Worm (Caenorhabditis elegans) whole organism, L1 larva: ENCODE measurements around the gene str-238.

Experiments used
- C34B4.2 ChIP-seq: sonication (generic microtip); optimal IDR thresholded peaks from 2 replicates; lab custom pipeline; 2017; ENCODE audit warnings: mild to moderate bottlenecking, missing genetic modification characterization, missing compliant biosample characterization
- alr-1 ChIP-seq: fragments of 200-800 bp; sonication (Bioruptor generic); optimal IDR thresholded peaks from 2 replicates; lab custom pipeline; 2018; ENCODE audit warnings: borderline replicate concordance, mild to moderate bottlenecking, missing genetic modification characterization, missing compliant biosample characterization
- ama-1 ChIP-seq: fragments of 150-350 bp; optimal IDR thresholded peaks from 2 replicates; lab custom pipeline; 2014
- blmp-1 ChIP-seq: fragments of 150-350 bp; optimal IDR thresholded peaks from 2 replicates; lab custom pipeline; 2014; ENCODE audit warnings: missing biosample characterization, missing genetic modification characterization
- ceh-82 ChIP-seq, 3 experiments: fragments of 150-350 bp in 1 of 3; sonication (generic microtip) in 2 of 3; optimal IDR thresholded peaks; 2 replicates each; lab custom pipeline; 2014 to 2017; ENCODE audit warnings: missing biosample characterization in 3 of 3, missing genetic modification characterization in 3 of 3
- ces-1 ChIP-seq: fragments of 150-350 bp; optimal IDR thresholded peaks from 2 replicates; lab custom pipeline; 2014; ENCODE audit warnings: missing biosample characterization, missing genetic modification reagents, missing genetic modification characterization
- dsc-1 ChIP-seq: sonication (generic microtip); optimal IDR thresholded peaks from 2 replicates; lab custom pipeline; 2016; ENCODE audit warnings: mild to moderate bottlenecking, missing genetic modification characterization, missing compliant biosample characterization
- efl-3 ChIP-seq: fragments of 200-800 bp; sonication (Bioruptor generic); optimal IDR thresholded peaks from 2 replicates; lab custom pipeline; 2018; ENCODE audit warnings: mild to moderate bottlenecking, missing genetic modification characterization, missing compliant biosample characterization
- fkh-8 ChIP-seq: sonication (generic microtip); optimal IDR thresholded peaks from 2 replicates; lab custom pipeline; 2016; ENCODE audit warnings: mild to moderate bottlenecking, missing genetic modification characterization, missing compliant biosample characterization
- grh-1 ChIP-seq: fragments of 200-800 bp; sonication (Bioruptor generic); IDR thresholded peaks from 2 replicates; pipeline ENCODE4 v1.3.6; 2022; ENCODE audit warnings: missing genetic modification reagents, missing genetic modification characterization, missing compliant biosample characterization
- hlh-17 ChIP-seq: fragments of 200-800 bp; sonication (Bioruptor generic); optimal IDR thresholded peaks from 2 replicates; lab custom pipeline; 2018; ENCODE audit warnings: missing genetic modification characterization, mild to moderate bottlenecking, missing compliant biosample characterization, moderate library complexity, borderline replicate concordance
- lin-13 ChIP-seq: fragments of 150-350 bp; optimal IDR thresholded peaks from 2 replicates; lab custom pipeline; 2014; ENCODE audit warnings: missing biosample characterization, missing genetic modification reagents, missing genetic modification characterization
- lin-14 ChIP-seq: fragments of 200-800 bp; sonication (Bioruptor generic); optimal IDR thresholded peaks from 2 replicates; lab custom pipeline; 2018; ENCODE audit warnings: mild to moderate bottlenecking, missing genetic modification characterization, moderate library complexity, missing compliant biosample characterization
- lin-15B ChIP-seq: fragments of 150-350 bp; sonication (generic microtip); optimal IDR thresholded peaks from 3 replicates; lab custom pipeline; 2014; ENCODE audit warnings: missing biosample characterization, missing genetic modification characterization
- lir-3 ChIP-seq: sonication (generic microtip); optimal IDR thresholded peaks from 2 replicates; lab custom pipeline; 2016; ENCODE audit warnings: mild to moderate bottlenecking, missing genetic modification characterization, moderate library complexity, missing compliant biosample characterization; ENCODE audit not compliant: poor library complexity
- mdl-1 ChIP-seq, 2 experiments: fragments of 150-350 bp; optimal IDR thresholded peaks; 2 replicates each; lab custom pipeline; 2014 to 2017; ENCODE audit warnings: missing biosample characterization in 2 of 2, missing genetic modification characterization in 2 of 2, inconsistent platforms in 1 of 2
- mep-1 ChIP-seq: fragments of 150-350 bp; optimal IDR thresholded peaks from 2 replicates; lab custom pipeline; 2014; ENCODE audit warnings: missing biosample characterization, missing genetic modification characterization
- nhr-11 ChIP-seq: fragments of 150-350 bp; optimal IDR thresholded peaks from 2 replicates; lab custom pipeline; 2014; ENCODE audit warnings: missing biosample characterization, missing genetic modification characterization
- nhr-12 ChIP-seq: sonication (generic microtip); optimal IDR thresholded peaks from 2 replicates; lab custom pipeline; 2017; ENCODE audit warnings: missing biosample characterization, missing genetic modification characterization
- nhr-20 ChIP-seq: sonication (generic microtip); optimal IDR thresholded peaks from 2 replicates; lab custom pipeline; 2016; ENCODE audit warnings: mild to moderate bottlenecking, missing genetic modification characterization, missing compliant biosample characterization
- nhr-28 ChIP-seq: fragments of 150-350 bp; optimal IDR thresholded peaks from 2 replicates; lab custom pipeline; 2014; ENCODE audit warnings: missing biosample characterization, missing genetic modification characterization
- nhr-76 ChIP-seq: sonication (generic microtip); optimal IDR thresholded peaks from 2 replicates; lab custom pipeline; 2017; ENCODE audit warnings: missing biosample characterization, missing genetic modification characterization
- nhr-77 ChIP-seq: fragments of 150-350 bp; optimal IDR thresholded peaks from 2 replicates; lab custom pipeline; 2014; ENCODE audit warnings: missing biosample characterization, missing genetic modification characterization
- nhr-85 ChIP-seq: sonication (generic microtip); peaks from one replicate; lab custom pipeline; 2016; ENCODE audit warnings: missing genetic modification characterization, inconsistent platforms, missing compliant biosample characterization
- pag-3 ChIP-seq: sonication (generic microtip); optimal IDR thresholded peaks from 2 replicates; lab custom pipeline; 2017; ENCODE audit warnings: missing genetic modification characterization, mild to moderate bottlenecking, missing compliant biosample characterization, antibody characterized with exemption, borderline replicate concordance; ENCODE audit not compliant: insufficient read depth
- pax-3 ChIP-seq: fragments of 200-800 bp; sonication (Bioruptor generic); optimal IDR thresholded peaks from 2 replicates; lab custom pipeline; 2018; ENCODE audit warnings: mild to moderate bottlenecking, missing genetic modification characterization, moderate library complexity, missing compliant biosample characterization
- sptf-1 ChIP-seq: fragments of 150-350 bp; optimal IDR thresholded peaks from 2 replicates; lab custom pipeline; 2014; ENCODE audit warnings: missing biosample characterization, missing genetic modification characterization
- sup-37 ChIP-seq: fragments of 200-800 bp; sonication (Bioruptor generic); optimal IDR thresholded peaks from 2 replicates; lab custom pipeline; 2018; ENCODE audit warnings: mild to moderate bottlenecking, missing genetic modification characterization, missing compliant biosample characterization
- swsn-7 ChIP-seq: sonication (generic microtip); optimal IDR thresholded peaks from 2 replicates; lab custom pipeline; 2016; ENCODE audit warnings: missing genetic modification characterization, missing compliant biosample characterization
- tbx-2 ChIP-seq: sonication (generic microtip); optimal IDR thresholded peaks from 2 replicates; lab custom pipeline; 2016; ENCODE audit warnings: missing genetic modification characterization, missing compliant biosample characterization
- xbp-1 ChIP-seq: sonication (generic microtip); optimal IDR thresholded peaks from 2 replicates; lab custom pipeline; 2016; ENCODE audit warnings: missing genetic modification characterization, missing compliant biosample characterization
- zag-1 ChIP-seq: fragments of 150-350 bp; optimal IDR thresholded peaks from 2 replicates; lab custom pipeline; 2014; ENCODE audit warnings: missing biosample characterization, missing genetic modification characterization
- zip-4 ChIP-seq: fragments of 200-800 bp; sonication (Bioruptor generic); optimal IDR thresholded peaks from 2 replicates; lab custom pipeline; 2018; ENCODE audit warnings: mild to moderate bottlenecking, missing genetic modification characterization, moderate library complexity, missing compliant biosample characterization
- ztf-4 ChIP-seq: fragments of 150-350 bp; optimal IDR thresholded peaks from 2 replicates; lab custom pipeline; 2014; ENCODE audit warnings: missing biosample characterization, missing genetic modification characterization

The str-238 gene

DNA sequence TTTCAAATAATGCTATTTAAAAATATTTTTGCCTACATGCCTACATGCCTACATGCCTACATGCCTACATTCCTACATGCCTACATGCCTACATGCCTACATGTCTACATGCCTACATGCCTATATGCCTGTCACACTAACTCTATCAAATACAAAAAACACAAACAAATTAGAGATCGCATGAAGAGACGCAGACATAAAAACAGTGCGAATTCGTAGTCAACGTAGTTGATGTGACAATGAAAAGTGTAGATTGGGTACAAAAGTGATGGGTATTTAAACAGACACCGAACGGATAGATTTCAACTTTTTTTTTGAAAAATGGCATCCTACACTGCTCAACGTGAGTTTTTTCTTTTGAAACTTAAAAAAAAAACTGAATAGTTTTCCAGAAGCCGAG lies 12.5 kb downstream of the str-238 start, which contains the start of gene R09E12.9 (continued):
- no peak for TF ChIP-seq alr-1

DNA sequence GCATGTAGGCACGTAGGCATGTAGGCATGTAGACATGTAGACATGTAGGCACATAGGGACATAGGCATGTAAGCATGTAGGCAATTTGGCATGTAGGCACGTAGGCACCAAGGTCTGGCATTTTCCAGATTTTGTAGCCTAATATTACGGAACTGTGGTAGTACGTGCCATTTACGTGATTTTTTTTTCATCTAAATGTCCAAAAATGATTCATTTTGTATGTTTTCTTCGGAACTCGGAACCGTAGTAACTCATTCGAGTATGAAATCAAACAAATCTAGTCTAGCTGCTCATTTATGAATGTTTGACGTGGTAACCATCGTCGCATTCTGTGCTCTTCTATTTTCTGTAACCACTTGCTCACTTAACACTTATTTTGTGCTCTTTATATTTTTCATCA lies 13.5 kb downstream of the str-238 start, which contains the start of gene srbc-59:
TSS of gene srbc-59 (plus strand) at position 301 of the 400 bp plus-strand sequence.
- TF ChIP-seq blmp-1 (no peak), hlh-17 (GFP tag; lab: Kevin White, UChicago) (no peak), ama-1 (lab: Kevin White, UChicago) (no peak), sup-37 (GFP tag; lab: Kevin White, UChicago) (no peak), nhr-12 (tag; lab: Kevin White, UChicago) (no peak), swsn-7 (tag; lab: Kevin White, UChicago) (no peak), lir-3 (tag; lab: Kevin White, UChicago) (no peak), lin-14 (GFP tag; lab: Kevin White, UChicago) (no peak), pag-3 (no peak), nhr-77 (no peak), lin-15B (tag; lab: Kevin White, UChicago) (no peak), ceh-82 (tag; optimal IDR thresholded peaks at IDR 0.05; lab: Kevin White, UChicago) (no peak), mdl-1 (tag; optimal IDR thresholded peaks at IDR 0.05; lab: Kevin White, UChicago) (no peak), sptf-1 (no peak)

DNA sequence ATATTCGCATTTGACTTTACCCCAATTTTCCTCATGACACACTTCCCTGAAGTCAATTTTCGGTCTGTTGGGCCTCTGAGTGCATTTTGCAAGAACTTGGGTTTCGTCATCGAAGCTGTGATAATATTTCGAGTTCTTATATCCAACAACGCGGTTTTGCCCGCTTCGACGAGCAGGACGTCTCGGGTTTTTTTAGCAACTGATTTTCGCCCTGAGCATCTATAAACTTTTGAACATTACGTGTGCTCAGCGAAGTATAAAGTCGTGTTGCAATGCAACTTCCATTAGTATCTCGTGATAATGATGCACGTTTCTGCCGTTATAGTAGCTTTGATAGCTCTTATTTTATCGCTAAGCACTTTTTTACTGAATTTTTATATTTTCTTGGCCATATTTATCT lies 15.2 kb downstream of the str-238 start, which contains the start of gene srbc-60:
TSS of gene srbc-60 (plus strand) at position 301 of the 400 bp plus-strand sequence.
- TF ChIP-seq hlh-17 (GFP tag; lab: Kevin White, UChicago) (no peak), fkh-8 (peak; percentile 18)

DNA sequence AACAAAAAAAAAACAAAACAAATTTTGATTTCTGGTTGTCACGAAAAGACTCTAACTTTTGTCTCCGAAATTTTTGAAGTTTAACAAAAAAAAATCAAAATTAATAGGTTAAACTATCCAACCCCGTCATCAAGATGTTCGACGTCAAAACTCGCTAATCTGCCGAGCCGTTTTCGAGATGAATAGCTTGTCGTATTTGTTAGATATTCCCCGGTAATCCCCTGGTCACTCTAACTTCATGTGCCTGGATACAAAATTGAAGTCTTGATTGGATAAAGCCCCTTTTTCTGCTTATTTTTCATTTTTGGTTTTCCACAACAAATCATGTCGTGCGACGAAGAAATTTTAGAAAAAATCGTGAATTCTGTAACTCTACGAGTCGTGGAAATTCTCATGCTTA lies 17.6 kb downstream of the str-238 start, which contains the start of gene srab-16:
TSS of gene srab-16 (plus strand) at position 301 of the 400 bp plus-strand sequence.
- TF ChIP-seq fkh-8 (no peak), dsc-1 (tag; lab: Kevin White, UChicago) (peak; percentile 40)
- TF ChIP-seq, all 84 proteins: peak for 1

DNA sequence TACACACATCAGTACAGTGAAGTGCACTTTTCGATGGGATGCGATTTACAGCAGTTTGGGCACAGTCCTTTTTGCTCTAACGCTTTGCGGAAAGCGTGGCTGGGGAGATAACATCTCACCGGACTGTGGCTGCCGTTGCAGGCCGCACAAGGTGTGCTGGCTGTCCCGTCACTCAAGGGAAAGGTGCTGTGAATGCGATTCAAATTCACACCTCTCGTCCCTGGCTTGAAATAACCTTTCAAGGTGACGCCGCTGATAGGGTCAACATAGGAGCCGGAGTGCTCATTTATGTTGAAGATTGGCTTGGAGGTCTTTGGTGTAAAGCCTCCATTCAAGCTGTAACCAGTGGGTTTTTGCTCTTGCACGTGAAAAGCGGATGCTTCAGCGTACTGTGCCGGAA lies 29.3 kb downstream of the str-238 start:
- TF ChIP-seq nhr-11 (tag; lab: Kevin White, UChicago), result no peak

DNA sequence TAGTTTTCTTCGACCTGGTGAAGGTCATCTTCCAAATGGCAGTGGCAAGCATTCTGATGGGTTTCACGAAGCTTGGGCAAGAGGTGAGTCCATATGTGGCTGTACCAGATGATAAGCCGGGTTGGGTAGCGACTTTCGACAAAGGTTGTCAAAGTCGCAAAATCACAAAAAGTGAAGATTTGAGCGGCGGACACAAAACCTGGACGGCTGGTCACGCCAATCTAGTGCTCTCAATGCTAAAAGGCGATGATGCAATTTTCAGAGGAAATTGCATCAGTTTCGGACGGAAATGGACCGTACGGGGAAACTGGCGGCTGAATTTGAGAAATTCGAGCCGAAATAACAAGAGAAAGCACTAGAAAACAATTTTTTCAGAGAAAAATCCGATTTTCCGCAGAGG lies 32.4 kb downstream of the str-238 start:
- TF ChIP-seq tbx-2 (tag; lab: Kevin White, UChicago) (no peak), hlh-17 (GFP tag; lab: Kevin White, UChicago) (no peak), ces-1 (GFP tag; lab: Kevin White, UChicago) (no peak), xbp-1 (tag; lab: Kevin White, UChicago) (no peak), nhr-20 (tag; lab: Kevin White, UChicago) (no peak), mep-1 (tag; lab: Kevin White, UChicago) (no peak), fkh-8 (no peak), C34B4.2 (no peak), ztf-4 (no peak), pag-3 (no peak), grh-1 (no peak), zip-4 (GFP tag; lab: Kevin White, UChicago) (no peak), nhr-28 (no peak), efl-3 (no peak), lin-13 (no peak)
- TF ChIP-seq, all 84 proteins: peak for 0

DNA sequence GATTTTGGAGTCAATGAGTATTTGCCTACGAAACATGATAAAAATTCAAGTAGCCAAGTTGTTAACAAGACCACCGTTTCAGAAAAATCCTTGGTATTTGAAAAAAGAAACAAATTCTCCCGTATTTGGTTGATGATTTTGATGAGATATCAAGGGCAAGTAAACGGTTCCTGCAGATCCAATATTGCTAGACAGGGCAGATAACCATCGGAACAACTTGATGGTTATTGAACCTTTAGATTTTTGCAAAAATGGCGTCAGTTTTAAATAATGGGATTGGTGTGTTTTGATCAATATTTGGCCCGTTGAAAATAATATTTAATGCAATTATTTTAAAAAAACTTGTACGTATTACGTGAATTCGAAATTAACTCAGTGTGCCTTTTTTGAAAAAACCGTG lies 35.4 kb downstream of the str-238 start:
- TF ChIP-seq zag-1 (tag; lab: Kevin White, UChicago), result no peak
- peak; percentile 53 for TF ChIP-seq lin-14 (GFP tag; lab: Kevin White, UChicago)
- peak; percentile 51 for TF ChIP-seq nhr-85 (tag; lab: Kevin White, UChicago)
- no peak for TF ChIP-seq pax-3 (tag; lab: Kevin White, UChicago)
- no peak for TF ChIP-seq nhr-76
